Fruit fly (Drosophila melanogaster): ENCODE data around the gene Vha13.

Gene Vha13

DNA sequence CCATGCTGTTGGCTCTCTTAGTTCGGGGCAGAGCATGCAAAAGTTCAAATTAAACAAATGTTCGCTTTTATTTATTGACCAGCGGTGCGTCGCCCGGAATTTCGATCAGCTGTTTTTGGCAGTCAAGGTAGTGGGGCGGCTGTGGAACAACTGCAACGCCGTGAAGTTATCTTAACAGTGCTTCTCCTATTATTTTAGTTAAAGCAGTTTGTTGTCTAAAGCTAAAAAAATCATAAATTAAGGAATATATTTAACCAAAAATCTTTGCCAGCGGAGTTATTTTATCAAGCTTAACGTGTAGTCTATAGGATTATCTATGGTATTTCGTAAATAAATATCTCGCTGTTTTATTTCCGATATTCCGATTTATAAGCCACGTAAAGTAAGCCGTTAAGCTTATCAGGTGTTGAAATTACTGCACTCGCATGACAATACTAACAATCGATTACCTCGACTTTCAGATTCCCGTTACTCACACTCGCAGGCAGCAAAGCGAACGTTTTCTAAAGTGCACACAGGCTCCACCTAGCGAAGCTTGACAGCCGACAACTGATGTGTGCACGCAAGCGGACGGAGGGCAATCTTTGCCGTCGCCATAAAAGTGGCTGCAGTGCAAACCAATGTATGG is 4.2 kb upstream of the Vha13 start, which contains the start of the genes CG6195 and CG31220 (continued):
- TF ChIP-seq gro (GFP tag; optimal IDR thresholded peaks at IDR 0.05) (no peak), crp (GFP tag; optimal IDR thresholded peaks at IDR 0.05) (peak; percentile 80 to 98), fu2 (GFP tag; optimal IDR thresholded peaks at IDR 0.05) (no peak), Dbx (GFP tag; IDR thresholded peaks at IDR 0.05) (no peak), bsh (GFP tag; optimal IDR thresholded peaks at IDR 0.05) (peak in 1 of 2 experiments; percentile 23), Scr (GFP tag; IDR thresholded peaks at IDR 0.05; ENCODE audit: partially characterized antibody) (peak; percentile 39; the same call in 1 of the 2 replicates), CG12391 (tag; optimal IDR thresholded peaks at IDR 0.05) (peak; percentile 29), CG2120 (GFP tag; optimal IDR thresholded peaks at IDR 0.05) (peak; percentile 20), Blimp-1 (GFP tag; optimal IDR thresholded peaks at IDR 0.05) (no peak), CG2712 (tag; optimal IDR thresholded peaks at IDR 0.05) (peak; percentile 35), ttk (GFP tag; IDR thresholded peaks at IDR 0.05) (no peak), Dek (tag; optimal IDR thresholded peaks at IDR 0.05) (peak; percentile 44), CG10267 (tag; optimal IDR thresholded peaks at IDR 0.05) (peak; percentile 26), salm (tag; optimal IDR thresholded peaks at IDR 0.05) (no peak), Myb (GFP tag; optimal IDR thresholded peaks at IDR 0.05) (peak; percentile 76), ewg (GFP tag; optimal IDR thresholded peaks at IDR 0.05) (peak; percentile 40), Asciz (GFP tag; optimal IDR thresholded peaks at IDR 0.05) (no peak), NC2α (GFP tag; optimal IDR thresholded peaks at IDR 0.05) (no peak), phol (tag; optimal IDR thresholded peaks at IDR 0.05) (no peak), Ptx1 (GFP tag; IDR thresholded peaks at IDR 0.05) (no peak), Bgb (GFP tag; IDR thresholded peaks at IDR 0.05; ENCODE audit: partially characterized antibody) (peak; percentile 37; the same call in 1 of the 2 replicates), Ravus (GFP tag; IDR thresholded peaks at IDR 0.05) (no peak), NfI (GFP tag; optimal IDR thresholded peaks at IDR 0.05) (peak; percentile 23), Xbp1 (GFP tag; optimal IDR thresholded peaks at IDR 0.05) (peak; percentile 44), wor (GFP tag; IDR thresholded peaks at IDR 0.05) (no peak), Nf-YC (tag; optimal IDR thresholded peaks at IDR 0.05) (peak; percentile 5), toy (GFP tag; IDR thresholded peaks at IDR 0.05) (peak; percentile 46), Sin3A (optimal IDR thresholded peaks at IDR 0.05) (peak; percentile 48), sob (GFP tag; IDR thresholded peaks at IDR 0.05) (0 out of 2 replicates have a peak, but pooled peaks have one; percentile 28), Bteb2 (GFP tag; optimal IDR thresholded peaks at IDR 0.05) (peak; percentile 9), dysf (GFP tag; IDR thresholded peaks at IDR 0.05) (0 out of 3 replicates have a peak, but pooled peaks have one; percentile 24), crol (GFP tag; IDR thresholded peaks at IDR 0.05) (no peak), E2f2 (GFP tag; IDR thresholded peaks at IDR 0.05) (peak; percentile 40; the same call in 1 of the 2 replicates), CG10654 (GFP tag; optimal IDR thresholded peaks at IDR 0.05) (no peak), Nf-YB (GFP tag; optimal IDR thresholded peaks at IDR 0.05) (no peak), Dref (GFP tag; IDR thresholded peaks at IDR 0.05) (peak; percentile 51), CG17612 (GFP tag; IDR thresholded peaks at IDR 0.05) (no peak), Hsf (GFP tag; optimal IDR thresholded peaks at IDR 0.05) (peak; percentile 14), BEAF-32 (GFP tag; optimal IDR thresholded peaks at IDR 0.05) (peak; percentile 56), Optix (GFP tag; IDR thresholded peaks at IDR 0.05) (peak; percentile 34; the same call in 1 of the 3 replicates), CG16779 (GFP tag; IDR thresholded peaks at IDR 0.05) (no peak), odd (GFP tag; optimal IDR thresholded peaks at IDR 0.05) (no peak), Dll (GFP tag; IDR thresholded peaks at IDR 0.05; ENCODE audit: partially characterized antibody) (peak; percentile 51; the same call in 2 of the 4 replicates), CG16815 (GFP tag; optimal IDR thresholded peaks at IDR 0.05) (no peak), CG6765 (GFP tag; optimal IDR thresholded peaks at IDR 0.05) (no peak), CG7839 (tag; optimal IDR thresholded peaks at IDR 0.05) (peak; percentile 23), stwl (tag; optimal IDR thresholded peaks at IDR 0.05) (peak; percentile 64), CG32532 (GFP tag; IDR thresholded peaks at IDR 0.05) (peak; percentile 70; the same call in 1 of the 2 replicates), CG15601 (tag; optimal IDR thresholded peaks at IDR 0.05) (peak; percentile 6)
